Worm (Caenorhabditis elegans) whole organism, L3 larva: ENCODE results near the gene dhs-21.

Experiments
- ZK546.5 ChIP-seq: sonication (generic microtip); optimal IDR thresholded peaks from 2 replicates; lab custom pipeline; 2017; ENCODE audit warnings: missing biosample characterization, missing genetic modification characterization
- ama-1 ChIP-seq: fragments of 150-350 bp; optimal IDR thresholded peaks from 2 replicates; lab custom pipeline; 2018
- ceh-16 ChIP-seq: sonication (generic microtip); optimal IDR thresholded peaks from 2 replicates; lab custom pipeline; 2017; ENCODE audit warnings: missing biosample characterization, missing genetic modification characterization
- ceh-28 ChIP-seq: fragments of 150-350 bp; optimal IDR thresholded peaks from 2 replicates; lab custom pipeline; 2014; ENCODE audit warnings: missing biosample characterization, missing genetic modification reagents, missing genetic modification characterization
- ceh-82 ChIP-seq: fragments of 150-350 bp; optimal IDR thresholded peaks from 2 replicates; lab custom pipeline; 2014; ENCODE audit warnings: missing biosample characterization, missing genetic modification characterization
- egl-5 ChIP-seq: fragments of 150-350 bp; optimal IDR thresholded peaks from 2 replicates; lab custom pipeline; 2017; ENCODE audit warnings: missing biosample characterization, missing genetic modification reagents, missing genetic modification characterization, inconsistent platforms
- elt-1 ChIP-seq: fragments of 150-350 bp; optimal IDR thresholded peaks from 2 replicates; lab custom pipeline; 2014; ENCODE audit warnings: missing biosample characterization, missing genetic modification characterization
- elt-2 ChIP-seq: sonication (generic microtip); optimal IDR thresholded peaks from 2 replicates; lab custom pipeline; 2016; ENCODE audit warnings: missing genetic modification reagents, mild to moderate bottlenecking, missing genetic modification characterization, missing compliant biosample characterization
- elt-3 ChIP-seq, 3 experiments: fragments of 150-350 bp in 1 of 3; sonication (generic microtip) in 2 of 3; optimal IDR thresholded peaks; 2 replicates in 2 of 3; 4 replicates in 1 of 3; lab custom pipeline; 2014 to 2017; ENCODE audit warnings: missing biosample characterization in 3 of 3, missing genetic modification characterization in 3 of 3
- eor-1 ChIP-seq, 2 experiments: fragments of 150-350 bp; optimal IDR thresholded peaks; 2 replicates each; lab custom pipeline; 2014 to 2018; ENCODE audit warnings: missing biosample characterization in 2 of 2, missing genetic modification characterization in 2 of 2
- fkh-2 ChIP-seq: fragments of 150-350 bp; optimal IDR thresholded peaks from 2 replicates; lab custom pipeline; 2014; ENCODE audit warnings: missing biosample characterization, missing genetic modification reagents, missing genetic modification characterization
- fos-1 ChIP-seq: fragments of 150-350 bp; optimal IDR thresholded peaks from 2 replicates; lab custom pipeline; 2014; ENCODE audit warnings: missing biosample characterization, missing genetic modification characterization
- hmg-11 ChIP-seq: sonication (generic microtip); optimal IDR thresholded peaks from 2 replicates; lab custom pipeline; 2016; ENCODE audit warnings: missing genetic modification characterization, missing compliant biosample characterization
- jun-1 ChIP-seq: fragments of 150-350 bp; optimal IDR thresholded peaks from 2 replicates; lab custom pipeline; 2014; ENCODE audit warnings: missing biosample characterization, missing genetic modification reagents, missing genetic modification characterization
- lin-15B ChIP-seq: fragments of 150-350 bp; optimal IDR thresholded peaks from 2 replicates; lab custom pipeline; 2014; ENCODE audit warnings: missing biosample characterization, missing genetic modification characterization
- lin-39 ChIP-seq: fragments of 150-350 bp; optimal IDR thresholded peaks from 2 replicates; lab custom pipeline; 2018; ENCODE audit warnings: missing biosample characterization, missing genetic modification reagents, missing genetic modification characterization
- lsy-12 ChIP-seq: sonication (generic microtip); optimal IDR thresholded peaks from 2 replicates; lab custom pipeline; 2016; ENCODE audit warnings: mild to moderate bottlenecking, missing genetic modification characterization, missing compliant biosample characterization
- mdl-1 ChIP-seq: fragments of 150-350 bp; optimal IDR thresholded peaks from 2 replicates; lab custom pipeline; 2014; ENCODE audit warnings: missing biosample characterization, missing genetic modification characterization
- mml-1 ChIP-seq: fragments of 150-350 bp; sonication (generic microtip); optimal IDR thresholded peaks from 3 replicates; lab custom pipeline; 2014; ENCODE audit warnings: missing biosample characterization, missing genetic modification characterization
- nfya-1 ChIP-seq: sonication (generic microtip); optimal IDR thresholded peaks from 2 replicates; lab custom pipeline; 2017; ENCODE audit warnings: missing genetic modification characterization, mild to moderate bottlenecking, missing compliant biosample characterization, antibody characterized with exemption, moderate library complexity; ENCODE audit not compliant: insufficient read depth
- nhr-11 ChIP-seq: fragments of 150-350 bp; optimal IDR thresholded peaks from 2 replicates; lab custom pipeline; 2014; ENCODE audit warnings: missing biosample characterization, missing genetic modification characterization
- nhr-12 ChIP-seq: fragments of 150-350 bp; optimal IDR thresholded peaks from 2 replicates; lab custom pipeline; 2014; ENCODE audit warnings: missing biosample characterization, missing genetic modification characterization
- nhr-23 ChIP-seq: fragments of 150-350 bp; optimal IDR thresholded peaks from 2 replicates; lab custom pipeline; 2014; ENCODE audit warnings: missing biosample characterization, missing genetic modification reagents, missing genetic modification characterization
- nhr-28 ChIP-seq: fragments of 150-350 bp; optimal IDR thresholded peaks from 2 replicates; lab custom pipeline; 2014; ENCODE audit warnings: missing biosample characterization, missing genetic modification characterization
- nhr-43 ChIP-seq: sonication (generic microtip); optimal IDR thresholded peaks from 2 replicates; lab custom pipeline; 2016; ENCODE audit warnings: mild to moderate bottlenecking, missing genetic modification characterization, missing compliant biosample characterization; ENCODE audit not compliant: poor library complexity, severe bottlenecking
- nhr-76 ChIP-seq: fragments of 150-350 bp; sonication (generic microtip); optimal IDR thresholded peaks from 5 replicates; lab custom pipeline; 2014; ENCODE audit warnings: missing biosample characterization, missing genetic modification characterization
- nhr-77 ChIP-seq: fragments of 150-350 bp; optimal IDR thresholded peaks from 2 replicates; lab custom pipeline; 2014; ENCODE audit warnings: missing biosample characterization, missing genetic modification characterization
- pha-4 ChIP-seq: fragments of 150-350 bp; optimal IDR thresholded peaks from 2 replicates; lab custom pipeline; 2014; ENCODE audit warnings: missing biosample characterization, missing genetic modification reagents, missing genetic modification characterization
- sea-2 ChIP-seq: fragments of 150-350 bp; sonication (generic microtip); optimal IDR thresholded peaks from 4 replicates; lab custom pipeline; 2014; ENCODE audit warnings: missing biosample characterization, missing genetic modification reagents, missing genetic modification characterization
- skn-1 ChIP-seq: fragments of 150-350 bp; optimal IDR thresholded peaks from 2 replicates; lab custom pipeline; 2014; ENCODE audit warnings: missing biosample characterization, missing genetic modification characterization
- snpc-4 ChIP-seq: fragments of 150-350 bp; optimal IDR thresholded peaks from 2 replicates; lab custom pipeline; 2014; ENCODE audit warnings: missing biosample characterization, missing genetic modification characterization
- tbx-2 ChIP-seq: sonication (generic microtip); optimal IDR thresholded peaks from 2 replicates; lab custom pipeline; 2016; ENCODE audit warnings: mild to moderate bottlenecking, missing genetic modification characterization, missing compliant biosample characterization
- unc-62 ChIP-seq: fragments of 150-350 bp; sonication (generic microtip); optimal IDR thresholded peaks from 4 replicates; lab custom pipeline; 2014; ENCODE audit warnings: missing biosample characterization, missing genetic modification reagents, missing genetic modification characterization
- zag-1 ChIP-seq: fragments of 150-350 bp; optimal IDR thresholded peaks from 2 replicates; lab custom pipeline; 2014; ENCODE audit warnings: missing biosample characterization, missing genetic modification characterization
- ztf-11 ChIP-seq: fragments of 150-350 bp; optimal IDR thresholded peaks from 2 replicates; lab custom pipeline; 2014; ENCODE audit warnings: missing biosample characterization, missing genetic modification characterization
- ztf-4 ChIP-seq: fragments of 150-350 bp; optimal IDR thresholded peaks from 2 replicates; lab custom pipeline; 2014; ENCODE audit warnings: missing biosample characterization, missing genetic modification characterization

Gene dhs-21

DNA sequence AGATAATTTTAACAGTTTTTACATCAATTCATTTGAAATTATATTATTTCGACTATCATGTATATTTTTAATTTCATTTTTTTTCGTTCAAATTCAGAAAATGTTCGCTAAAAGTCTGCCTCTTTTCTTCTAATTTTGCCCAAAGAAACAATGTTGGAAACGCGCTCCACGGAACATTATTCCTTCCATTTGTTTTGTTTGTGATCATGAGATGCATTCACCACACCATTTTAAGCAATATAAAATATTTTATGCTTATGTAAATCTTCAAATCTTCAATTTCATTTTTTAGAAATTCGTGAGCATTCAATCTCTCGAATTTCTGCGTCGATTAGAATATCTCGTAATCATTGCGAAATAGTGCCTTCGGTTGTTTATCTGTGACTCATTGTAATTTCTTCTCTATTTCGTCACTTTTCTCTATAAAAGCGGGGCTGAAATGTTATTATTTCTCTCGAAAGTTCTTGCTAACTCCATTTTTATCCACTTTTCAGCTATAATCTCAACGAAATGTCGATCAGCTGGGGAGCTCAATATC is 36.0 kb downstream of the dhs-21 start, which contains the start of gene istr-1:
TSS of gene istr-1 (plus strand) at position 495 of the 538 bp plus-strand sequence.
- TF ChIP-seq skn-1 (tag; lab: Kevin White, UChicago) = no peak
- no peak for TF ChIP-seq tbx-2 (tag; lab: Kevin White, UChicago)
- no peak for TF ChIP-seq sea-2 (GFP tag; lab: Kevin White, UChicago)
- TF ChIP-seq lin-39 (tag; lab: Kevin White, UChicago) = no peak
- no peak for TF ChIP-seq eor-1 (tag; optimal IDR thresholded peaks at IDR 0.05; lab: Kevin White, UChicago)
- peak; percentile 22 for TF ChIP-seq hmg-11 (tag; lab: Kevin White, UChicago)
- TF ChIP-seq ama-1 = no peak
- TF ChIP-seq nhr-76 = no peak
- no peak for TF ChIP-seq nhr-43
- no peak for TF ChIP-seq nhr-23
- no peak for TF ChIP-seq elt-1 (tag; lab: Kevin White, UChicago)
- TF ChIP-seq egl-5 (tag; lab: Kevin White, UChicago) = no peak
- TF ChIP-seq jun-1 = peak; percentile 16
- no peak for TF ChIP-seq lsy-12 (tag; lab: Kevin White, UChicago)
- peak; percentile 36 for TF ChIP-seq pha-4 (tag; lab: Kevin White, UChicago)
- no peak for TF ChIP-seq mdl-1 (tag; lab: Kevin White, UChicago)
- no peak for TF ChIP-seq fos-1 (tag; lab: Kevin White, UChicago)
- no peak for TF ChIP-seq nhr-77 (tag; lab: Kevin White, UChicago)
- TF ChIP-seq elt-2 (tag; lab: Kevin White, UChicago) = no peak
- no peak for TF ChIP-seq nhr-28 (tag; lab: Kevin White, UChicago)
- no peak for TF ChIP-seq ztf-11 (tag; lab: Kevin White, UChicago)
- TF ChIP-seq snpc-4 = peak; percentile 17
- no peak for TF ChIP-seq ZK546.5 (tag; lab: Kevin White, UChicago)
- no peak for TF ChIP-seq ceh-16 (tag; lab: Kevin White, UChicago)
- no peak for TF ChIP-seq ztf-4
- no peak for TF ChIP-seq ceh-28 (tag; lab: Kevin White, UChicago)
- TF ChIP-seq mml-1 = no peak
- TF ChIP-seq fkh-2 (tag; lab: Kevin White, UChicago) = no peak
- peak; percentile 34 for TF ChIP-seq nfya-1 (tag; lab: Kevin White, UChicago)
- TF ChIP-seq elt-3 (tag; optimal IDR thresholded peaks at IDR 0.05; lab: Kevin White, UChicago) = no peak
- no peak for TF ChIP-seq unc-62 (GFP tag; lab: Kevin White, UChicago)
- peak; percentile 51 for TF ChIP-seq lin-15B (tag; lab: Kevin White, UChicago)
- TF ChIP-seq nhr-12 (tag; lab: Kevin White, UChicago) = no peak
- TF ChIP-seq, all 47 proteins: peak for 6

DNA sequence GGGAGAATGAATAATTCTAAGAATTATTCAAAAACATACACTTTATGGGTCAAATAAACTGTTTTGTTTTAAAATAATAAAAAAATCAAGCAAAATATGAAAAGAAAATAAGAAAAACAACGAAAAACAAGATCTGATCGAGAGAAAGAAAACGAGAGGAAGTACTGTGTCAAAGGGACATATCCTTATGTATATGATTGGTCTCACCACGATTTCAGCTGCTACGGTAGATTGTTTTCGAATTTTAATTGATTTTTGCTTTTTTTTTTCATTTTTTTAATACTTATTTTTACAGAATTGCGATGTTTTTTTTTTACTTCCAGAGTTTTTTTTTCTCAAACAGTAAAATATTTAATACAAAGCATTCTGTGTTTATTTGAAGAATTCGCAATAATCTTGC is 36.7 kb downstream of the dhs-21 start:
- TF ChIP-seq eor-1 (tag; optimal IDR thresholded peaks at IDR 0.05; lab: Kevin White, UChicago) (no peak), nhr-12 (tag; lab: Kevin White, UChicago) (no peak), nhr-11 (no peak), ceh-16 (tag; lab: Kevin White, UChicago) (no peak), fkh-2 (tag; lab: Kevin White, UChicago) (no peak), ceh-82 (tag; lab: Kevin White, UChicago) (no peak), snpc-4 (no peak), lsy-12 (tag; lab: Kevin White, UChicago) (no peak)

DNA sequence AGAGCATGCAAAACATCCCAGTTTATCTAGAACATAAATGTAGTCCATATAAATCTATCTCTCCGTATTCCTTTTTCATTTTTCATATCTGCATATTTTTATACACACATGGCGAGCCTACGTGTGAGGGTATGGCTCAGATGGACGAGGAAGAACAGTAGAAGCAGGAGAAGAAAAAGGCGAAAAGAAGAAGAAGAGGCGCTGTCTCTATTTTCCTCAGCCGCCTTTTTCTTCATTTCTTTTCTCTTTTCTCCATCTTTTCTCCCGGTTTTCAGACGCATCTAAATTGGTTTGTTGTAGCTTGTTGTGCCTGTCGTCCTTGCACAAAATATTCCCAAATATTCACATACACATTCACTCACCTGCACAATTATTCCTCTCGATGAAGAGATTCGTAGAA is 37.5 kb downstream of the dhs-21 start, which contains the start of gene K10C8.4:
TSS of gene K10C8.4 (plus strand) at position 301 of the 400 bp plus-strand sequence.
- TF ChIP-seq hmg-11 (tag; lab: Kevin White, UChicago) (peak; percentile 3), zag-1 (no peak)

DNA sequence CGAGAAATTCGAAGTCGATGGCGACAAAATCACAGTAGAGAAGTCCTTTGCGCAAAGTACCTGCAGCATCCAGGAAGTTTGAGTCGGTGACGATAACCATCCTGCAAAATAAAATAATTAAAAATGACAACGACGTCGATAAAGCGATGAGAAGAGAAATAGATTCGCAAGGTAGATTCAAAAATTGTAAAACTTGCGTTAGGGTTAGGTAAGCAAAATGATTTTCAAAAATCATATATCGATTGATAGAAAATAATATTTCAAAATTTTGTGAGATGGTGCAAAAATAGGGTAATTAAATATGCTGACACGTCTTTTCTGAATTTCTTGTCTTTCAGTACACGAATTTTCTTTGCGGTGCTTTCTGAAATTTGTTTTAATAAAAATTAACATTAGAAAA is 38.3 kb downstream of the dhs-21 start, which contains the start of gene parn-1:
TSS of gene parn-1 (minus strand) at position 101 of the 400 bp plus-strand sequence.
- TF ChIP-seq eor-1 (tag; optimal IDR thresholded peaks at IDR 0.05; lab: Kevin White, UChicago) (no peak), lin-39 (tag; lab: Kevin White, UChicago) (no peak), nhr-11 (no peak)
